Worm (Caenorhabditis elegans): ENCODE data around the gene C36C9.4.
"Not testable (repeated sequence)": the region's sequence is repeated elsewhere in the genome, so short reads cannot be mapped to it uniquely, and the experiment has no call there.

The C36C9.4 gene

DNA sequence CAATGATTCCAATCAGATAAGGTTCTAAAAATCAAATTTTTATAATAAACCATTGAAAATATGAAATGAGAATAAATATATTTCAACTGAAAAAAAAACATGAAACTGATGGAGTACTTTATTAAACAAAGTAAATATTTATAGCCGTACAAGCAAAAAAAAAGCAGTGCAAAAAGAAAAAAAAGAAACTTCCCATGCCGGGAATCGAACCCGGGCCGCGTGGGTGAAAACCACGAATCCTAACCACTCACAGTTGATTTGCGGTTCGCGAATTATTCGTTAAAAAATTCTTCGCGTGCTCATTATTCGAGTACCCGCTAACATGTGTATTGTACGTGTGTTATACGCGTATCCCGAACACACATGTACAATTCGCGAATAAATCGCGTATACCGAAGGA is 5.9 kb downstream of the C36C9.4 start, which contains the start of gene C36C9.6:
Gene C36C9.6 (minus strand): TSS at position 101 of the 400 bp plus-strand sequence.
- not testable (repeated sequence) for TF ChIP-seq nhr-90 (tag; optimal IDR thresholded peaks at IDR 0.05; ENCODE audit: poor library complexity); sup-37 (GFP tag; optimal IDR thresholded peaks at IDR 0.05); efl-3 (GFP tag; optimal IDR thresholded peaks at IDR 0.05)

DNA sequence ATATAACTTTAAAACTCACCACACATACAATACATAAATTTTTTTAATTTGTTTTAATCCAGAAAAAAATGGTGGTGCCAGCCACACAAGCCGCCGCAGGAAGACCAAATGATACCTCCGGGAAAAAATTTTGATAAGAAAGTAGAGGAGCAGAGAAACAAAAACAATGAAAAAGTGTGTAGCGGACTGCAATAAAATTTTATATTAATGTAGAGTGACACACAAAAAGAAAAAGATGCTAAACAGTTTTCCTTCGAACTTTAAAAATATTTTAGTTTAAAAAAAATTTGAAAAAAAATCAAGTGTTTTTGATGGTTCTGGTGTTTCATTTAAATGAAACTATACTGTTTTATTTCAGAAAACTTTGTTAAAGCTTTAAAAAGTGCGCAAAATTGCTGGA is 6.8 kb downstream of the C36C9.4 start, which contains the start of gene C36C9.12:
Gene C36C9.12 (minus strand): TSS at position 101 of the 400 bp plus-strand sequence.
- not testable (repeated sequence) for TF ChIP-seq sox-4 (tag; optimal IDR thresholded peaks at IDR 0.05); lsy-2 (tag; optimal IDR thresholded peaks at IDR 0.05); ets-5 (GFP tag; IDR thresholded peaks at IDR 0.05)

DNA sequence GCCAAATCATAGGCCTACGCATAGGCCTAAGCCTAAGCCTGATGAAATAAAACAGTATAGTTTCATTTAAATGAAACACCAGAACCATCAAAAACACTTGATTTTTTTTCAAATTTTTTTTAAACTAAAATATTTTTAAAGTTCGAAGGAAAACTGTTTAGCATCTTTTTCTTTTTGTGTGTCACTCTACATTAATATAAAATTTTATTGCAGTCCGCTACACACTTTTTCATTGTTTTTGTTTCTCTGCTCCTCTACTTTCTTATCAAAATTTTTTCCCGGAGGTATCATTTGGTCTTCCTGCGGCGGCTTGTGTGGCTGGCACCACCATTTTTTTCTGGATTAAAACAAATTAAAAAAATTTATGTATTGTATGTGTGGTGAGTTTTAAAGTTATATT is 9.7 kb downstream of the C36C9.4 start, which contains the start of gene C36C9.11:
Gene C36C9.11 (plus strand): TSS at position 301 of the 400 bp plus-strand sequence.
- not testable (repeated sequence) for TF ChIP-seq mab-9 (GFP tag; IDR thresholded peaks at IDR 0.05); unc-130 (tag; optimal IDR thresholded peaks at IDR 0.05); elt-2 (tag; optimal IDR thresholded peaks at IDR 0.05)

- TF ChIP-seq efl-1 (optimal IDR thresholded peaks at IDR 0.05) (peak in 1 of 2 experiments; percentile 8), efl-1 (GFP tag; optimal IDR thresholded peaks at IDR 0.05 in 1 of 2) (no peak), mab-9 (GFP tag; IDR thresholded peaks at IDR 0.05) (no peak)
Observed at ce11 chrX:1682558-1682957, 14.2 kb downstream of the C36C9.4 start, which contains the start of gene meg-4. TSS of gene meg-4 (plus strand) at chrX:1682954.

DNA sequence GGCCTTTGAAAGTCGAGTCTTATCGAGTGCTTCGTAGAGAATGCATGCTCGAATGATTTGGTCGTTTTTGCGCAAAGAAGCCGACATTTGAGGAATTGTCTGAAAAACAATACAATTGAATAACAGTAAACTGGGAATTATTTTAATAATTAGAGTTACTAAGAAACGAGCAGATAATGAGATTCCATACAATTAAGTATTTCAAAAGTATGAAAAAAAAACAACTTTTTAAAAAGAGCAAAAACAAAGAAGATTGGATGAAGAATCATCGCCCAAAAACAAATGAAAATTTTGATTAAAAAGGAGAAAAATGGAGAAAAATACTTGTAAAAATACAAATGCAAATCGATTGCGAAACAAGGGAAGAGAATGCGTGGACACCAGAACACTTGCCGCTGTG is 18.8 kb downstream of the C36C9.4 start, which contains the start of gene fbxa-170:
Gene fbxa-170 (minus strand): TSS at position 101 of the 400 bp plus-strand sequence.
- TF ChIP-seq efl-1 (optimal IDR thresholded peaks at IDR 0.05): no peak
- no peak for TF ChIP-seq efl-1 (GFP tag; optimal IDR thresholded peaks at IDR 0.05 in 1 of 2)
- TF ChIP-seq ztf-4 (tag; optimal IDR thresholded peaks at IDR 0.05): no peak
- TF ChIP-seq rnt-1 (tag; optimal IDR thresholded peaks at IDR 0.05): no peak
- TF ChIP-seq skn-1 (tag; optimal IDR thresholded peaks at IDR 0.05): no peak
- no peak for TF ChIP-seq dsc-1 (tag; optimal IDR thresholded peaks at IDR 0.05)
- TF ChIP-seq lsy-2 (tag; optimal IDR thresholded peaks at IDR 0.05): no peak
- no peak for TF ChIP-seq fkh-4 (tag; optimal IDR thresholded peaks at IDR 0.05; ENCODE audit: borderline replicate concordance)
- no peak for TF ChIP-seq ceh-88 (GFP tag; IDR thresholded peaks at IDR 0.05)
- no peak for TF ChIP-seq ces-1 (GFP tag; optimal IDR thresholded peaks at IDR 0.05)
- TF ChIP-seq ceh-8 (GFP tag; optimal IDR thresholded peaks at IDR 0.05): no peak

DNA sequence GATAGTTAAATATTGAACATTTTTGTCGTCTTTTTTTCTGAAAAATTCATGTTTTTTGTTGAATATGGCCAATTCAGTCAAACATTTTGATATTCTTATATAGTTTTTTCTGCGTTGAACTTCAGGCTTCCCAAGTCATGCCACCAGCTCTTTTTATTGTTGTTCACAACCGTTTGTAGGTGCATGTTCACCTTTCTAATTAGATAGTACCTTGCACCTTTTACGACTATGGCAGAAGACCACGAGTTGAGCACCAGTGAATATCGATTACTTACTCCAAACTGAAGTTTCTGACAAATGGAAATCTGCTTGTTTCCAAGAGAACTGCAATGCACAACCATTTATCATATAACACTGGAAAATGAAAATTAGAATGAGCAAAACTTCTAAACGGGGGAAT is 20.9 kb downstream of the C36C9.4 start:
- TF ChIP-seq mab-9 (GFP tag; IDR thresholded peaks at IDR 0.05): no peak
- no peak for TF ChIP-seq tlp-1 (tag; optimal IDR thresholded peaks at IDR 0.05)
- TF ChIP-seq xbp-1 (tag; optimal IDR thresholded peaks at IDR 0.05): no peak
- TF ChIP-seq dsc-1 (tag; optimal IDR thresholded peaks at IDR 0.05): no peak
- TF ChIP-seq efl-1 (optimal IDR thresholded peaks at IDR 0.05): no peak
- TF ChIP-seq efl-1 (GFP tag; optimal IDR thresholded peaks at IDR 0.05 in 1 of 2): peak in 1 of 2 experiments; percentile 66

DNA sequence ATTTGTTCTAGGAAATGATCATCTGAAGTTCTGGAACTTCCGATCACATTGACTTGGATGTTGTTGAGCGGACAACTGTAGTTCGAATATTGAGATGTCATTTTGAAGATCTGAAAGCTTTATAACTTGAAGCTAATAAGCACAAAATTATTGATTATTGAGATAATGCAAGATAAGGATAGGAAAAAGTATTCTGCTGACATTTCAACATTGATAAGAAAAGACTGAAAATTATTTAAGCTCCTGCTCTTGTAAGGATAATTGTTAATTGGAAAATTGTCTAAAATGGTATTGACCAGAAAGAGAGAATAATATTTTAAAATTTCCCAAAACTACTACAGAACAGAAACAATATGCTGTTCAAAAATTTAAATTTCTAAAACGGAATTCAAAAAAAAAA is 22.7 kb downstream of the C36C9.4 start, which contains the start of gene tbx-31:
Gene tbx-31 (minus strand): TSS at position 101 of the 400 bp plus-strand sequence.
- no peak for TF ChIP-seq pqm-1 (tag; optimal IDR thresholded peaks at IDR 0.05)
- TF ChIP-seq vab-15 (tag; optimal IDR thresholded peaks at IDR 0.05): no peak
- no peak for TF ChIP-seq swsn-7 (tag; optimal IDR thresholded peaks at IDR 0.05)
- TF ChIP-seq lin-13 (GFP tag; optimal IDR thresholded peaks at IDR 0.05): no peak
- TF ChIP-seq lir-3 (tag; optimal IDR thresholded peaks at IDR 0.05; ENCODE audit: poor library complexity): no peak
- no peak for TF ChIP-seq nhr-11 (tag; optimal IDR thresholded peaks at IDR 0.05)
- TF ChIP-seq dpl-1 (GFP tag; optimal IDR thresholded peaks at IDR 0.05): no peak
- TF ChIP-seq ama-1 (optimal IDR thresholded peaks at IDR 0.05): no peak

All from whole organism, L1 larva.